Fruit fly (Drosophila melanogaster) whole organism, wandering third instar larva: Measurements from ENCODE around the gene Cdc5.

Source experiments
- Abd-B ChIP-seq: fragments of >200 bp; optimal IDR thresholded peaks from 2 replicates; lab custom pipeline; 2017; ENCODE audit warnings: missing biosample characterization, missing genetic modification characterization
- CrebA ChIP-seq: fragments of 200-800 bp; sonication (Bioruptor generic); optimal IDR thresholded peaks from 2 replicates; lab custom pipeline; 2016; ENCODE audit warnings: missing biosample characterization, mild to moderate bottlenecking, missing genetic modification characterization, borderline replicate concordance
- Hr78 ChIP-seq: fragments of >200 bp; optimal IDR thresholded peaks from 2 replicates; lab custom pipeline; 2017; ENCODE audit warnings: missing biosample characterization, missing genetic modification characterization
- brk ChIP-seq: fragments of 200-800 bp; sonication (Bioruptor generic); optimal IDR thresholded peaks from 2 replicates; lab custom pipeline; 2016; ENCODE audit warnings: missing biosample characterization, mild to moderate bottlenecking, missing genetic modification characterization
- dl ChIP-seq, 2 experiments: fragments of 175-275, 200-275 bp in 1 of 2; fragments of 200-275 bp in 1 of 2; sonication (Bioruptor generic); optimal IDR thresholded peaks; lab custom pipeline; 2018; ENCODE audit warnings: mild to moderate bottlenecking in 2 of 2, missing biosample characterization in 2 of 2, missing genetic modification characterization in 2 of 2, moderate library complexity in 2 of 2; ENCODE audit not compliant: partially characterized antibody in 2 of 2, insufficient read depth in 1 of 2
- ey ChIP-seq: fragments of 200-800 bp; sonication (Bioruptor generic); optimal IDR thresholded peaks from 2 replicates; lab custom pipeline; 2016; ENCODE audit warnings: missing biosample characterization, missing genetic modification characterization
- h ChIP-seq: fragments of 200-800 bp; sonication (Bioruptor generic); optimal IDR thresholded peaks from 3 replicates; lab custom pipeline; 2016; ENCODE audit warnings: missing biosample characterization, mild to moderate bottlenecking, missing genetic modification characterization
- lola ChIP-seq: fragments of >200 bp; optimal IDR thresholded peaks from 2 replicates; lab custom pipeline; 2017; ENCODE audit warnings: missing biosample characterization, missing genetic modification characterization
- pan ChIP-seq: fragments of >200 bp; optimal IDR thresholded peaks from 2 replicates; lab custom pipeline; 2017
- tai ChIP-seq: sonication (Bioruptor generic); optimal IDR thresholded peaks from 2 replicates; lab custom pipeline; 2016; ENCODE audit warnings: missing biosample characterization, missing genetic modification characterization
- usp ChIP-seq: fragments of >200 bp; optimal IDR thresholded peaks from 2 replicates; lab custom pipeline; 2017; ENCODE audit warnings: missing biosample characterization, missing genetic modification characterization

- TF ChIP-seq dl (GFP tag; optimal IDR thresholded peaks at IDR 0.05; lab: Kevin White, UChicago; ENCODE audit: insufficient read depth in 1 of 2, partially characterized antibody in 2 of 2) (no peak), CrebA (GFP tag; lab: Kevin White, UChicago) (no peak), pan (no peak), usp (GFP tag; lab: Kevin White, UChicago) (no peak), h (GFP tag; lab: Kevin White, UChicago) (no peak), tai (GFP tag; lab: Kevin White, UChicago) (no peak), brk (GFP tag; lab: Kevin White, UChicago) (no peak), ey (no peak), lola (GFP tag; lab: Kevin White, UChicago) (no peak), Hr78 (GFP tag; lab: Kevin White, UChicago) (no peak), Abd-B (GFP tag; lab: Kevin White, UChicago) (no peak)
Measured at dm6 chr3L:312323-312722, 48.9 kb downstream of the Cdc5 start.
